Worm (Caenorhabditis elegans) whole organism, young adult: ENCODE results near the gene cup-15.

Experiments used
- Y53G8AR.9 ChIP-seq: fragments of 200-800 bp; sonication (Bioruptor generic); conservative IDR thresholded peaks from 2 replicates; pipeline ENCODE4 v1.3.6; 2022; ENCODE audit warnings: missing genetic modification reagents, missing genetic modification characterization, missing compliant biosample characterization
- akir-1 ChIP-seq: fragments of 200-800 bp; sonication (Bioruptor generic); optimal IDR thresholded peaks from 2 replicates; lab custom pipeline; 2018; ENCODE audit warnings: mild to moderate bottlenecking, missing genetic modification characterization, moderate library complexity, missing compliant biosample characterization
- fkh-3 ChIP-seq: sonication (generic microtip); optimal IDR thresholded peaks from 2 replicates; lab custom pipeline; 2016; ENCODE audit warnings: mild to moderate bottlenecking, missing genetic modification characterization, missing compliant biosample characterization
- mes-4 ChIP-seq: sonication (generic microtip); optimal IDR thresholded peaks from 2 replicates; lab custom pipeline; 2016; ENCODE audit warnings: missing genotype, missing genetic modification characterization, missing compliant biosample characterization
- snpc-1.3 ChIP-seq: sonication (generic microtip); optimal IDR thresholded peaks from 2 replicates; lab custom pipeline; 2017; ENCODE audit warnings: missing genetic modification characterization, mild to moderate bottlenecking, missing compliant biosample characterization, antibody characterized with exemption, moderate library complexity, missing genotype, missing genetic modification reagents; ENCODE audit not compliant: insufficient read depth
- snpc-4 ChIP-seq, 5 experiments: fragments of 150-350 bp in 1 of 5; sonication (generic microtip) in 4 of 5; optimal IDR thresholded peaks; 2 replicates each; lab custom pipeline; 2014 to 2018; ENCODE audit warnings: missing genetic modification characterization in 5 of 5, missing biosample characterization in 3 of 5, antibody characterized with exemption in 2 of 5, mild to moderate bottlenecking in 2 of 5, missing compliant biosample characterization in 2 of 5, missing genotype in 2 of 5, moderate library complexity in 2 of 5, missing genetic modification reagents in 1 of 5
- ztf-6 ChIP-seq: fragments of 200-800 bp; sonication (Bioruptor generic); IDR thresholded peaks from 2 replicates; pipeline ENCODE4 v1.3.6; 2022; ENCODE audit warnings: missing genetic modification reagents, missing genetic modification characterization, missing compliant biosample characterization

ce11 chrII:9304849-9305248, 48.0 kb upstream of the cup-15 start:
- TF ChIP-seq mes-4 (tag; lab: Kevin White, UChicago) (no peak), snpc-1.3 (tag; lab: Kevin White, UChicago) (no peak), Y53G8AR.9 (no peak), ztf-6 (GFP tag; lab: Robert Waterston, UW) (no peak), akir-1 (GFP tag; lab: Kevin White, UChicago) (no peak), fkh-3 (no peak), snpc-4 (GFP tag; optimal IDR thresholded peaks at IDR 0.05; lab: Kevin White, UChicago) (no peak), snpc-4 (tag; optimal IDR thresholded peaks at IDR 0.05; lab: Kevin White, UChicago) (no peak)
